Fruit fly (Drosophila melanogaster) whole organism, embryonic: ENCODE data around the gene CG13928.
A peak's percentile ranks its signal among the peaks of the same experiment; 100 is the strongest.

Experiments
- Adf1 ChIP-seq: fragments of 200-800 bp; sonication (Bioruptor generic); IDR thresholded peaks from 2 replicates; pipeline ENCODE4 v1.3.6; 2022; ENCODE audit warnings: missing biosample characterization, missing genetic modification characterization
- Atf6 ChIP-seq: fragments of 200-800 bp; sonication (Bioruptor generic); IDR thresholded peaks from 2 replicates; pipeline ENCODE4 v1.3.6; 2022; ENCODE audit warnings: missing biosample characterization, missing genetic modification characterization
- CG10543 ChIP-seq: fragments of 200-800 bp; sonication (Bioruptor generic); optimal IDR thresholded peaks from 3 replicates; lab custom pipeline; 2017; ENCODE audit warnings: missing biosample characterization, mild to moderate bottlenecking, missing genetic modification characterization, moderate library complexity
- CG11723 ChIP-seq: fragments of 200-800 bp; sonication (Bioruptor generic); optimal IDR thresholded peaks from 2 replicates; lab custom pipeline; 2017; ENCODE audit warnings: missing biosample characterization, mild to moderate bottlenecking, missing genetic modification characterization
- CG12744 ChIP-seq: fragments of 200-800 bp; sonication (Bioruptor generic); optimal IDR thresholded peaks from 2 replicates; lab custom pipeline; 2016; ENCODE audit warnings: missing biosample characterization, missing genetic modification characterization
- CG12769 ChIP-seq: fragments of 200-800 bp; sonication (Bioruptor generic); optimal IDR thresholded peaks from 2 replicates; lab custom pipeline; 2019; ENCODE audit warnings: missing biosample characterization, mild to moderate bottlenecking, missing genetic modification characterization, moderate library complexity
- CG2875 ChIP-seq: fragments of 200-800 bp; sonication (Bioruptor generic); optimal IDR thresholded peaks from 2 replicates; lab custom pipeline; 2017; ENCODE audit warnings: missing biosample characterization, mild to moderate bottlenecking, missing genetic modification characterization, missing genetic modification reagents
- CG30020 ChIP-seq: fragments of 200-800 bp; optimal IDR thresholded peaks from 2 replicates; lab custom pipeline; 2019; ENCODE audit warnings: missing biosample characterization, mild to moderate bottlenecking, missing genetic modification characterization, moderate library complexity
- CG31388 ChIP-seq: fragments of 200-800 bp; sonication (Bioruptor generic); optimal IDR thresholded peaks from 2 replicates; lab custom pipeline; 2016; ENCODE audit warnings: missing biosample characterization, missing genetic modification characterization
- CG34376 ChIP-seq: fragments of 200-800 bp; sonication (Bioruptor generic); optimal IDR thresholded peaks from 2 replicates; lab custom pipeline; 2018; ENCODE audit warnings: missing biosample characterization, mild to moderate bottlenecking, missing genetic modification characterization
- CG5245 ChIP-seq: fragments of 200-800 bp; sonication (Bioruptor generic); optimal IDR thresholded peaks from 3 replicates; lab custom pipeline; 2016; ENCODE audit warnings: missing biosample characterization, missing genetic modification characterization
- CG6654 ChIP-seq: fragments of 200-800 bp; sonication (Bioruptor generic); optimal IDR thresholded peaks from 2 replicates; lab custom pipeline; 2017; ENCODE audit warnings: missing biosample characterization, mild to moderate bottlenecking, missing genetic modification characterization
- CG8290 ChIP-seq, 3 experiments: fragments of 200-800 bp; sonication (Bioruptor generic); optimal IDR thresholded peaks; 2 replicates each; lab custom pipeline; 2016 to 2019; ENCODE audit warnings: missing biosample characterization in 3 of 3, missing genetic modification characterization in 3 of 3, mild to moderate bottlenecking in 2 of 3, moderate library complexity in 1 of 3
- CG9215 ChIP-seq: fragments of 200-800 bp; sonication (Bioruptor generic); IDR thresholded peaks from 2 replicates; pipeline ENCODE4 v1.3.6; 2022; ENCODE audit warnings: missing biosample characterization, missing genetic modification characterization
- CHES-1-like ChIP-seq: fragments of 200-800 bp; sonication (Bioruptor generic); optimal IDR thresholded peaks from 2 replicates; lab custom pipeline; 2016; ENCODE audit warnings: missing biosample characterization, missing genetic modification characterization
- Deaf1 ChIP-seq: fragments of 200-800 bp; optimal IDR thresholded peaks from 3 replicates; lab custom pipeline; 2019; ENCODE audit warnings: missing biosample characterization, mild to moderate bottlenecking, missing genetic modification characterization, moderate library complexity
- Dref ChIP-seq: fragments of 200-800 bp; sonication (Bioruptor generic); IDR thresholded peaks from 2 replicates; pipeline ENCODE4 v1.3.6; 2022; ENCODE audit warnings: missing biosample characterization, missing genetic modification characterization
- E2f2 ChIP-seq: fragments of 200-800 bp; sonication (Bioruptor generic); IDR thresholded peaks from 2 replicates; pipeline ENCODE4 v1.3.6; 2022; ENCODE audit warnings: missing biosample characterization, missing genetic modification characterization
- Ets65A ChIP-seq: fragments of 200-800 bp; sonication (Bioruptor generic); peaks from one replicate; lab custom pipeline; 2016; ENCODE audit warnings: missing biosample characterization, missing genetic modification characterization
- Fer3 ChIP-seq: fragments of 200-800 bp; sonication (Bioruptor generic); optimal IDR thresholded peaks from 2 replicates; lab custom pipeline; 2018; ENCODE audit warnings: missing biosample characterization, mild to moderate bottlenecking, missing genetic modification characterization, moderate library complexity
- HHEX ChIP-seq: fragments of 200-800 bp; sonication (Bioruptor generic); optimal IDR thresholded peaks from 3 replicates; lab custom pipeline; 2017; ENCODE audit warnings: missing biosample characterization, mild to moderate bottlenecking, missing genetic modification characterization, missing genetic modification reagents
- Hr78 ChIP-seq, 2 experiments: fragments of 200-800 bp in 1 of 2; fragments of >200 bp in 1 of 2; sonication (Bioruptor generic) in 1 of 2; optimal IDR thresholded peaks; 2 replicates each; lab custom pipeline; 2017 to 2019; ENCODE audit warnings: missing biosample characterization in 2 of 2, missing genetic modification characterization in 2 of 2, mild to moderate bottlenecking in 1 of 2, moderate library complexity in 1 of 2
- Mes4 ChIP-seq: fragments of 200-800 bp; sonication (Bioruptor generic); optimal IDR thresholded peaks from 2 replicates; lab custom pipeline; 2016; ENCODE audit warnings: missing biosample characterization, missing genetic modification characterization
- NC2α ChIP-seq: fragments of 200-800 bp; sonication (Bioruptor generic); optimal IDR thresholded peaks from 2 replicates; lab custom pipeline; 2016; ENCODE audit warnings: missing biosample characterization, missing genetic modification characterization
- Nf-YA ChIP-seq: fragments of 200-800 bp; sonication (Bioruptor generic); IDR thresholded peaks from 2 replicates; pipeline ENCODE4 v1.3.6; 2022; ENCODE audit warnings: missing biosample characterization, missing genetic modification characterization
- Oli ChIP-seq: fragments of 200-800 bp; sonication (Bioruptor generic); optimal IDR thresholded peaks from 2 replicates; lab custom pipeline; 2018; ENCODE audit warnings: missing biosample characterization, mild to moderate bottlenecking, missing genetic modification characterization, moderate library complexity
- Ptx1 ChIP-seq: fragments of 200-800 bp; sonication (Bioruptor generic); IDR thresholded peaks from 2 replicates; pipeline ENCODE4 v1.3.6; 2022; ENCODE audit warnings: missing biosample characterization, missing genetic modification characterization
- Rfx ChIP-seq: fragments of 200-800 bp; sonication (Bioruptor generic); IDR thresholded peaks from 2 replicates; pipeline ENCODE4 v1.3.6; 2022; ENCODE audit warnings: missing biosample characterization, missing genetic modification characterization
- Stat92E ChIP-seq, 3 experiments: fragments of >200 bp in 2 of 3; fragments of 200-800 bp in 1 of 3; sonication (Bioruptor generic) in 1 of 3; optimal IDR thresholded peaks; 2 replicates each; lab custom pipeline; 2017 to 2019; ENCODE audit warnings: missing biosample characterization in 3 of 3, missing genetic modification characterization in 3 of 3, mild to moderate bottlenecking in 1 of 3, moderate library complexity in 1 of 3
- amos ChIP-seq: fragments of 200-800 bp; sonication (Bioruptor generic); IDR thresholded peaks from 2 replicates; pipeline ENCODE4 v1.3.6; 2022; ENCODE audit warnings: missing biosample characterization, missing genetic modification characterization; ENCODE audit not compliant: partially characterized antibody
- aop ChIP-seq: fragments of 200-800 bp; sonication (Bioruptor generic); IDR thresholded peaks from 2 replicates; pipeline ENCODE4 v1.3.6; 2022; ENCODE audit warnings: missing biosample characterization, missing genetic modification characterization
- btn ChIP-seq: fragments of 200-800 bp; sonication (Bioruptor generic); optimal IDR thresholded peaks from 2 replicates; lab custom pipeline; 2016; ENCODE audit warnings: missing biosample characterization, missing genetic modification characterization
- chinmo ChIP-seq: fragments of 200-800 bp; sonication (Bioruptor generic); IDR thresholded peaks from 4 replicates; pipeline ENCODE4 v1.3.6; 2022; ENCODE audit warnings: missing biosample characterization, missing genetic modification characterization; ENCODE audit not compliant: partially characterized antibody
- crp ChIP-seq, 2 experiments: fragments of 200-800 bp; sonication (Bioruptor generic); optimal IDR thresholded peaks; 2 replicates in 1 of 2; 3 replicates in 1 of 2; lab custom pipeline; 2017; ENCODE audit warnings: missing biosample characterization in 2 of 2, missing genetic modification characterization in 2 of 2, mild to moderate bottlenecking in 1 of 2, moderate library complexity in 1 of 2
- emc ChIP-seq: fragments of 200-800 bp; sonication (Bioruptor generic); optimal IDR thresholded peaks from 2 replicates; lab custom pipeline; 2016; ENCODE audit warnings: missing biosample characterization, missing genetic modification characterization
- eve ChIP-seq, 2 experiments: fragments of >200 bp; optimal IDR thresholded peaks; 2 replicates each; lab custom pipeline; 2017; ENCODE audit warnings: missing biosample characterization in 2 of 2, missing genetic modification characterization in 2 of 2
- ftz-f1 ChIP-seq: fragments of 200-800 bp; sonication (Bioruptor generic); optimal IDR thresholded peaks from 2 replicates; lab custom pipeline; 2016; ENCODE audit warnings: missing biosample characterization, missing genetic modification characterization
- gcm2 ChIP-seq: fragments of 200-800 bp; sonication (Bioruptor generic); optimal IDR thresholded peaks from 2 replicates; lab custom pipeline; 2016; ENCODE audit warnings: missing biosample characterization, missing genetic modification characterization
- nmo ChIP-seq: fragments of 200-800 bp; sonication (Bioruptor generic); optimal IDR thresholded peaks from 2 replicates; lab custom pipeline; 2018; ENCODE audit warnings: missing biosample characterization, mild to moderate bottlenecking, missing genetic modification characterization, moderate library complexity
- rib ChIP-seq: fragments of 200-800 bp; sonication (Bioruptor generic); IDR thresholded peaks from 2 replicates; pipeline ENCODE4 v1.3.6; 2022; ENCODE audit warnings: missing biosample characterization, missing genetic modification characterization
- run ChIP-seq: fragments of 200-800 bp; sonication (Bioruptor generic); optimal IDR thresholded peaks from 3 replicates; lab custom pipeline; 2018; ENCODE audit warnings: missing biosample characterization, mild to moderate bottlenecking, missing genetic modification characterization
- sd ChIP-seq: fragments of 200-800 bp; sonication (Bioruptor generic); optimal IDR thresholded peaks from 3 replicates; lab custom pipeline; 2018; ENCODE audit warnings: missing biosample characterization, mild to moderate bottlenecking, missing genetic modification characterization, moderate library complexity
- sens ChIP-seq: fragments of 200-800 bp; sonication (Bioruptor generic); peaks from one replicate; lab custom pipeline; 2016; ENCODE audit warnings: missing biosample characterization, missing genetic modification characterization
- shn ChIP-seq: fragments of 200-800 bp; sonication (Bioruptor generic); optimal IDR thresholded peaks from 3 replicates; lab custom pipeline; 2016; ENCODE audit warnings: missing biosample characterization, missing genetic modification characterization
- sqz ChIP-seq: fragments of 200-800 bp; sonication (Bioruptor generic); optimal IDR thresholded peaks from 3 replicates; lab custom pipeline; 2018; ENCODE audit warnings: missing biosample characterization, mild to moderate bottlenecking, missing genetic modification characterization
- sr ChIP-seq: fragments of 200-800 bp; sonication (Bioruptor generic); IDR thresholded peaks from 3 replicates; pipeline ENCODE4 v1.3.6; 2022; ENCODE audit warnings: missing biosample characterization, missing genetic modification characterization
- tio ChIP-seq: fragments of 200-800 bp; sonication (Bioruptor generic); optimal IDR thresholded peaks from 2 replicates; lab custom pipeline; 2017; ENCODE audit warnings: missing biosample characterization, missing genetic modification characterization, inconsistent platforms
- vfl ChIP-seq: fragments of 200-800 bp; sonication (Bioruptor generic); optimal IDR thresholded peaks from 2 replicates; lab custom pipeline; 2016; ENCODE audit warnings: missing biosample characterization, missing genetic modification characterization
- zfh1 ChIP-seq: fragments of 200-800 bp; sonication (Bioruptor generic); IDR thresholded peaks from 3 replicates; pipeline ENCODE4 v1.3.6; 2022; ENCODE audit warnings: missing biosample characterization, missing genetic modification characterization

CG13928 gene

dm6 chr3L:1614465-1615084 lies 13.6 kb downstream of the CG13928 start:
- TF ChIP-seq chinmo (GFP tag; lab: Robert Waterston, UW) (0 out of 4 replicates have a peak, but pooled peaks have one; percentile 18), tio (GFP tag; lab: Kevin White, UChicago) (no peak), sens (GFP tag; lab: Kevin White, UChicago) (peak; percentile 50), Hr78 (GFP tag; optimal IDR thresholded peaks at IDR 0.05; lab: Kevin White, UChicago) (peak in 1 of 2 experiments; percentile 55), sr (GFP tag; lab: Robert Waterston, UW) (0 out of 3 replicates have a peak, but pooled peaks have one; percentile 25), CG30020 (tag; lab: Kevin White, UChicago) (no peak), CG12769 (tag; lab: Kevin White, UChicago) (peak; percentile 66), CG2875 (GFP tag; lab: Kevin White, UChicago) (no peak), Adf1 (peak; percentile 13; the same call in 1 of the 2 replicates), emc (no peak), Ets65A (GFP tag; lab: Kevin White, UChicago) (peak; percentile 47), Rfx (GFP tag; lab: Robert Waterston, UW) (0 out of 2 replicates have a peak, but pooled peaks have one; percentile 4), Oli (tag; lab: Kevin White, UChicago) (no peak), Deaf1 (tag; lab: Kevin White, UChicago) (peak; percentile 71), CG10543 (GFP tag; lab: Kevin White, UChicago) (peak; percentile 85), CHES-1-like (GFP tag; lab: Kevin White, UChicago) (no peak), sd (tag; lab: Kevin White, UChicago) (peak; percentile 63), ftz-f1 (peak; percentile 57), CG12744 (GFP tag; lab: Kevin White, UChicago) (no peak), Atf6 (GFP tag; lab: Robert Waterston, UW) (peak; percentile 46; the same call in 1 of the 2 replicates)

dm6 chr3L:1609611-1610010 lies 18.6 kb downstream of the CG13928 start:
- no peak for TF ChIP-seq aop (GFP tag; lab: Robert Waterston, UW)
- peak; percentile 34 for TF ChIP-seq HHEX (GFP tag; lab: Kevin White, UChicago)
- TF ChIP-seq gcm2 = no peak
- no peak for TF ChIP-seq Nf-YA (GFP tag; lab: Robert Waterston, UW)
- TF ChIP-seq eve (GFP tag; optimal IDR thresholded peaks at IDR 0.05; lab: Kevin White, UChicago) = no peak
- TF ChIP-seq CG34376 (GFP tag; lab: Kevin White, UChicago) = no peak
- no peak for TF ChIP-seq Dref (GFP tag; lab: Robert Waterston, UW)
- no peak for TF ChIP-seq NC2α (GFP tag; lab: Kevin White, UChicago)
- no peak for TF ChIP-seq CG8290 (GFP tag; optimal IDR thresholded peaks at IDR 0.05; lab: Kevin White, UChicago)
- peak in 1 of 2 experiments; percentile 25 for TF ChIP-seq CG8290 (tag; optimal IDR thresholded peaks at IDR 0.05; lab: Kevin White, UChicago)
- no peak for TF ChIP-seq vfl
- TF ChIP-seq crp (GFP tag; optimal IDR thresholded peaks at IDR 0.05; lab: Kevin White, UChicago) = no peak
- no peak; the same call in 1 of the 2 replicates for TF ChIP-seq E2f2 (GFP tag; lab: Robert Waterston, UW)
- no peak for TF ChIP-seq CG6654 (GFP tag; lab: Kevin White, UChicago)
- no peak for TF ChIP-seq zfh1 (GFP tag; lab: Robert Waterston, UW)
- TF ChIP-seq shn (GFP tag; lab: Kevin White, UChicago) = peak; percentile 1
- no peak for TF ChIP-seq CG31388 (GFP tag; lab: Kevin White, UChicago)
- TF ChIP-seq Fer3 (tag; lab: Kevin White, UChicago) = peak; percentile 42
- no peak for TF ChIP-seq amos (GFP tag; lab: Robert Waterston, UW)
- no peak for TF ChIP-seq CG11723 (GFP tag; lab: Kevin White, UChicago)
- no peak for TF ChIP-seq run
- no peak for TF ChIP-seq btn
- TF ChIP-seq Ptx1 (GFP tag; lab: Robert Waterston, UW) = peak; percentile 57
- peak; percentile 59; the same call in 1 of the 2 replicates for TF ChIP-seq CG9215
- TF ChIP-seq Mes4 (GFP tag; lab: Kevin White, UChicago) = no peak
- TF ChIP-seq nmo (GFP tag; lab: Kevin White, UChicago) = peak; percentile 34
- TF ChIP-seq rib (GFP tag; lab: Robert Waterston, UW) = no peak
- no peak for TF ChIP-seq sqz (GFP tag; lab: Kevin White, UChicago)
- TF ChIP-seq Stat92E (GFP tag; optimal IDR thresholded peaks at IDR 0.05; lab: Kevin White, UChicago) = no peak
- TF ChIP-seq CG5245 (GFP tag; lab: Kevin White, UChicago) = no peak
